Fruit fly (Drosophila melanogaster) whole organism, larva: ENCODE results near the gene CG5390.

Experiments
- noc ChIP-seq: fragments of 200-800 bp; sonication (Bioruptor generic); optimal IDR thresholded peaks from 3 replicates; lab custom pipeline; 2019; ENCODE audit warnings: missing biosample characterization, mild to moderate bottlenecking, missing genetic modification characterization, moderate library complexity

The CG5390 gene

dm6 chr2L:10261774-10262173 lies 44.6 kb downstream of the CG5390 start:
- no peak for TF ChIP-seq noc (tag; lab: Kevin White, UChicago)

- no peak for TF ChIP-seq noc (tag; lab: Kevin White, UChicago)
These were observed 45.5 kb downstream of the CG5390 start, which contains the start of gene Pten for dm6 chr2L:10260750-10261493. Gene Pten, minus strand, starts transcription at chr2L:10261049.

- TF ChIP-seq noc (tag; lab: Kevin White, UChicago): no peak
These were observed 46.2 kb downstream of the CG5390 start for dm6 chr2L:10259960-10260749.

dm6 chr2L:10255725-10256158 lies 50.7 kb downstream of the CG5390 start, which contains the start of gene CG5676:
Gene CG5676, minus strand, starts transcription at chr2L:10255891.
- no peak for TF ChIP-seq noc (tag; lab: Kevin White, UChicago)
